Worm (Caenorhabditis elegans) whole organism, dauer: Measurements from ENCODE around the gene Y61A9LA.12.
"Not testable (repeated sequence)": the region's sequence is repeated elsewhere in the genome, so short reads cannot be mapped to it uniquely, and the experiment has no call there.

Experiments used
- unc-62 ChIP-seq: sonication (generic microtip); optimal IDR thresholded peaks from 2 replicates; lab custom pipeline; 2017; ENCODE audit warnings: missing biosample characterization, missing genetic modification reagents, missing genetic modification characterization

Y61A9LA.12 gene

ce11 chrV:4553572-4553971 is at the start of gene Y61A9LA.12:
Gene Y61A9LA.12, plus strand, starts transcription at chrV:4553872.
- not testable (repeated sequence) for TF ChIP-seq unc-62 (GFP tag; lab: Kevin White, UChicago)

DNA sequence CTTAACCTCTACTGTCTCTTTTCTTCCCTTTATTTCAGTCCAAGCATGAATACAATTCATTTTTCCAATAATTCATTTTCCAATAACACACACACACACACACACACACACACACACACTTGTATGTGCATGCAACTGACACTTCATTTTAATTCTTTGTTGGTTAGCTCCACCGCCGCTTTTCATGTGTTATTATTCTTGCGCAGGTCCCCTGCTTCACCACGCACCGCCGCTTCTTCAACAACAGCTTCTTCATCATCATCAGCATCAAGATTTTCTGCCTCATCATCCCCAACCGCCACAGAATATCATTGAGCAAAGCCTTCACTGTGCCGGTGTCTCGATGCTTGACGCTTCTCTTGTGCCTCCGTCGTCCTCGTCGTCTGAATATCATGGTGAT is 49.2 kb upstream of the Y61A9LA.12 start:
- no peak for TF ChIP-seq unc-62 (GFP tag; lab: Kevin White, UChicago)

ce11 chrV:4505000-4505399 is 48.7 kb upstream of the Y61A9LA.12 start:
- no peak for TF ChIP-seq unc-62 (GFP tag; lab: Kevin White, UChicago)

DNA sequence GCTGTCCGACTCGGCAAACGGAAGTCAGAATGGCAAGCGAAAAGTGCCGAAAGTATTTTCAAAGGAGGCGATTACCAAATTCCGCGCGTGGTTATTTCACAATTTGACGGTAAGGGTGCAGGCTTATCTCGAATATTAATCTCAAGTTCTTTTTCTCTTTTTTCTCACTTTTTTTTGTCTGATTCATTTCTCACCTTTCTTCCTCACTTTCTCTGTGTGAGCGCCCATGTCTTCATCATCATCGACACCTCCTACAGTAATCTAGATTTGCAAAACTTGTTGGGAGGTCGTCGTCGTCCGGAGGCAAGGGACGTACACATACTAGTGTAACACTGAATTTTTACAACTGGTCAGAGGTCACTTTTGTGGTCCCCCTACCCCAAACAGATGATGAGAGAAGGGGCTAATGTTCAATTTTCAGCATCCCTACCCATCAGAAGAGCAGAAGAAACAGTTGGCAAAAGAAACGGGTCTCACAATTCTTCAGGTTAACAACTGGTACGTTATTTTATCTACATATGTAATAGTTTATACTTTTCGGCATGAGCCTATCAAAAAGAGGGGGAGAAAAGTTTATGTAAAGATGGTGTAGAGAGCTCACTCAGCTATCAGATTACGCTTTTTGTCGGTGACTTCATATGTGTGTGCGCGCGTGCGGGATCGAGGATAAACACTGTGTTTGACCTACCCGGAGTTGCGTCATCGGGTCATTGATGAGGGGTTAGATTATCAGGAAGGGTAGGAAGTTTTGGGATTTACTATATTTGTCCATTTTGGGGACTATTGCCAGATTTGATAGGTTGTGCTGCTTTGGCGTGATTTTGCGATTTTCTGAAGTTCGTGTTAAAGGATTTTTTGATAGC is 48.0 kb upstream of the Y61A9LA.12 start:
- TF ChIP-seq unc-62 (GFP tag; lab: Kevin White, UChicago), result no peak

ce11 chrV:4506681-4507080 is 47.0 kb upstream of the Y61A9LA.12 start:
- TF ChIP-seq unc-62 (GFP tag; lab: Kevin White, UChicago), result no peak

DNA sequence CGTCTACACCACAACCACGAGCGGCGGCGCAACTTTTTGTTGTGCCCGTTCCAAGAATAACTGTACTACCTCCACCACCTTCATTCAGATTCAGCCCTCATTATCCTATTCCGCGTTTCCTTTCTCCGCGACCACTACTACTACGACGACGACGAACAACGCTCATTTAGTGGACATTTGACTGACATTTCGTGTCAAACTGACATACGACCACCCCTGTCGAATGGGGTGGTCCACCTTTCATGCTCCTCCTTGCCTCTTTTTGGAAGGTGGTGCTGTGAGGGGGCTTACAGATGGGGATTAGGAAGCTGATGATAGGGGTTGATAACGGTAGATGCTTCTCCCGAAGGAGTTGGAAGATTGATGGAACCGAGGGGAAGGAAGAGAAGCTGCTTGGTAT is 46.5 kb upstream of the Y61A9LA.12 start:
- no peak for TF ChIP-seq unc-62 (GFP tag; lab: Kevin White, UChicago)

DNA sequence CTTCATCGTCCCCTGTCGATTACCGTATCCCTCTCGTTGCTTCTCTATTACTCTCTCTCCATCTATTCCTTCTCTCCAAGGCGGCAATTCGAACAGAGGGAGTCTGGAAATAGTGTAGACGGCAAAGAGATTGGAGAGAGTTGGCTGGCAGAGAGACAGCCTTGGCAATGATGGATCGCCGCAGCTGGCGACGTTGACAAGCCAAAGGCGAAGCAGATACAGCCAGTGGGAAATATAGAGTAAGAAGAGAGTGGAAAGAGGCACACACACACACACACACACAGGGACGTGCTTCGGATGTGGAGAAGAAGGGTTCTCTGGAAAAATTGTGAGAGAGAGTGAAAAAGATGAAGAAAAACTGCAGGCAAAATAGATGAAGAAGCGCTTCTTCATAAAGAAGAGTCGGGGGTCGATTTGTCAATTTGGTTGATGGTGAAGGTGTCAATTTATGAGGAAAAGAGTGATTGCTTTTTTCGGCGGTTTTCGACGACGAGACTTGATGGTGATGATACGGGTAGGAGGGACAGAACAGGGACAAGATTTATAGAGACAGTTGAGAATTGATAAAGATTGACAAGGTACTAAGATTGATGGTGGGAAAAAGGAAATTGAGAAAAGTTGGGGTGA is 45.7 kb upstream of the Y61A9LA.12 start:
- peak; percentile 80 for TF ChIP-seq unc-62 (GFP tag; lab: Kevin White, UChicago)

DNA sequence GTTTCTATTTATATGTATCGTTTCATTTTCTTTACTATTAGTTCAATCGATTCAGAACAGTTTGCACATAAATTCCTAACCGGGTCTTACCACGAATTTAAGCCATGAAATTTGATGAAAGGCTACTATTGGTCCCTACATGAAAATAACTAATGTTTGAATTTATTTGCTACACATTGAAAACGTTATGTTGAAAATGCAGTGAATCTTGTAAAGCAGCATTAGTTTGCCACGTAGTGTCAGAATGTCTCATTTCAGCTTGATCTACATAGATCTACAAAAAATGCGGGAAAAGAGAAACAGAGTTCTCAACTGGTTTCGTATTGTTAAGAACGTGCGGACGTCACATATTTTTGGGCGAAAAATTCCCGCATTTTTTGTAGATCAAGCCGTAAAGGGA is 44.9 kb upstream of the Y61A9LA.12 start:
- TF ChIP-seq unc-62 (GFP tag; lab: Kevin White, UChicago), result no peak

ce11 chrV:4509319-4509937 is 44.2 kb upstream of the Y61A9LA.12 start:
- TF ChIP-seq unc-62 (GFP tag; lab: Kevin White, UChicago), result no peak

DNA sequence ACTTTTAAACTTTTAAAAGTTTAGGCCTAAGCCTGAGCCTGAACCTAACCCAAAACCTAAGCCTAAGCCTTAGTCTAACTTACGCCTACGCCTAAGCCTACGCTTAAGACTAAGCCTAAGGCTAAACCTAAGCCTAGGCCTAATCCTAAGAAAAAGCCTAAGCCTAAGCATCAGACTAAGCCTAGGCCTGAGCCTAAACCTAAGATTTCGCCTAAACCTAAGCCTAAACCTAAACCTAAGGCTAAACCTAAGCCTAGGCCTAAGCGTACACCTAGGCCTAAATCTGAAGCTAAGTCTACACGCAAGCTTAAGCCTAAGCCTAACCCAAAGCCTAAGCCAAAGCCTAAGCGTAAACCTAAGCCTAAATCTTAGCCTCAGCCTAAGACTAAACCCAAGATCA is 43.3 kb upstream of the Y61A9LA.12 start:
- no peak for TF ChIP-seq unc-62 (GFP tag; lab: Kevin White, UChicago)

DNA sequence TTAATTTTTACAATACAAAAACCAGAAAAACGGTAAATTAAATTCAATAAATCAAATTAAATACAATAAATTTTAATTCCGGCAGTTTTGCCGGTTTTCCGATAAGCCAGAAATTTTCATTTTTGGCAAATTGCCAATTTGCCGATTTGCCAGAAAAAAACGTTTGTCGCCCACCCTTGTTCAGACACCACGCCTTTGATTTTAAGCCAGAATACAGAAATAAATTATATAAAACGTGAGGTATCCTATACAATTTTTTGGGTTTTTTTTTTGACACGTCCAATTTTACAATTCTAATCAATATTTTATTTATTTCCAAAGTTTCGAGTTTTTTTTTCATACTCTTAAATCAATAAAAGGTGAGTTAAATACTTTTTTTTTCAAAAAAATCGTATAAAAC is 40.9 kb upstream of the Y61A9LA.12 start, which contains the start of gene T28F12.1:
T28F12.1 (plus strand) TSS at position 301 of the 400 bp plus-strand sequence.
- TF ChIP-seq unc-62 (GFP tag; lab: Kevin White, UChicago), result no peak

- TF ChIP-seq unc-62 (GFP tag; lab: Kevin White, UChicago), result no peak
These were observed 35.0 kb upstream of the Y61A9LA.12 start for ce11 chrV:4518657-4519056.

ce11 chrV:4523312-4523711 is 30.4 kb upstream of the Y61A9LA.12 start:
- no peak for TF ChIP-seq unc-62 (GFP tag; lab: Kevin White, UChicago)

DNA sequence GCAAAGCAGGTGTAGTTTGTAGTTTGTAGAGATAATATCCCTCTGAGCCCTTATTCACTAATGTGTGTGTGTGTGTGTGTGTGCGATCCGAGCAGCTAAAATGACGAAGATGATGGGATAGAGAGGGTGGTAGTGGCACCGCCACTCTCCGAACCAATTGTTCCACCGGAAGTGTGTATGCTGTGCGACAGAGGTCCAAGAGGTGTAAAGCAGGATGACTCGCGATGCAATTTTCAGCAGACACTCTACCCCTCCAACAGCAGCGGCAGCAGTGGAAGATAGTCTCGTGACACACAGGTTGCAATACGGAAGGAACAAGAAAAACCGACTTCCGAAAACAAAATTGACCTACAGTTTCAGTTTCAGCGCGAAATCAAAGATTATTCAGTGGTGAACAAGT is 29.8 kb upstream of the Y61A9LA.12 start:
- TF ChIP-seq unc-62 (GFP tag; lab: Kevin White, UChicago), result no peak

DNA sequence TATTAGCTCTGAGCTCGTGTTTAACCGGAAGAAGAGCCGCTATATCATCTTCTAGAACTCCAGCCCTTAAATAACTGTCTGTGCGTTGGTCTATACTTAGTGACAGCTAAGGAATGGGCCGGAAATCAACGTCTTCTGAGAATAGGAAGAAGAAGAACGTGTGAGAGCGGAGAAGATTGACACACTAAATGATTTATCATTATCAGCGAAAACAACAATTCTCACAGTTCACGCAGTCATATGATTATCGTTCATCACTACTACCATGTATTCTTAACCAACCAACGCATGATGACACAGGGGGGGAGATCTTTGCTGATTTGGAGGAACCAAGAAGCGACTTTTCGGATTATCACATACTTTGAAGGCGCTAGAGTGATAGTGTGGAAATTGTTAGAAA is 29.3 kb upstream of the Y61A9LA.12 start:
- TF ChIP-seq unc-62 (GFP tag; lab: Kevin White, UChicago), result no peak

DNA sequence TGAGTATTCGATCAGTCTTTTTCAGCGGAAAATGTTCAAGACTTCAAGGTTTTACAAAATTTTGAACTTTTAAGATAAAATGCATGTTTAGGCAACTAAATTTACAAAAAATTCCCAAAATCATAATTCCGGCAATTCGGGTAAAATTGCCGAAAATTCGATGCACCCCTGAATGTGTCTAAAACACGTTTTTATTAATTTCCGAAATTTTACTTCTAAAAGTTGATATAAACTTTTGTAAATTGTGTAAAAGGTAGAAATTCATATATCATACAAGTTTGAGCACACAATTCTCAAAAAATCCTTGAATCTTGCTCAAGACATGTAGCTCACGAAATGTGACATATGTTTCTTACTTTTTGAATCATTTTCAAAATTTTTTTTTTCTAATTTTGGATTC is 28.6 kb upstream of the Y61A9LA.12 start:
- TF ChIP-seq unc-62 (GFP tag; lab: Kevin White, UChicago), result no peak
